ENCODE assay signal across 5 fruit fly cellular contexts in the genomic region with DNA sequence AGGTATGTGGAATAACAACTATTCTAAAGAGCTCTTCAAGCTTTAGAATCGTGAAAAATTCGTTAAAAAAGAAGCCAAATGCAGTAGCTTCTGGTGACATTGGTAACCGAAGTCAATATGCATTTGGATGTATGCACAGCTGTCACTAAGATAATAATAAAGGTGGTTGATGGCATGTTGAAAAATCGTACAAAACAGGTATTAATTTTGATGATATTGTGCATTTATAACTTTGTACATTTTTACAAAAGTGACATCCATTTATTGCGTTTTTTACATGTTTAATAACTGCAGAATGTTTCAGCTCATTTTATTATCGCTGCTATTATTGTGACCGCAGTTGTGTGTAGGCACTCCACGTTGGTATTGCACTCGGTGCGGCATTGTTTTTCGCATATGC.
TF ChIP-seq lines count a peak whose summit lies in the region.

No protein-coding gene starts in this region.

- no peak for TF ChIP-seq CTCF in whole organism, embryonic (GFP tag; optimal IDR thresholded peaks at IDR 0.05; lab: Kevin White, UChicago)

TF ChIP-seq in whole organism, adult, 20 proteins besides CTCF, POLR2A, EP300 and RAD21:
- peak; percentile 36 for TF ChIP-seq bab1 (GFP tag; optimal IDR thresholded peaks at IDR 0.05; lab: Kevin White, UChicago)
- no peak for TF ChIP-seq Mnt (GFP tag; optimal IDR thresholded peaks at IDR 0.05; lab: Kevin White, UChicago)
- peak; percentile 17 for TF ChIP-seq tj (GFP tag; optimal IDR thresholded peaks at IDR 0.05; lab: Kevin White, UChicago)
- TF ChIP-seq CG12768 (GFP tag; optimal IDR thresholded peaks at IDR 0.05; lab: Kevin White, UChicago) = no peak
- no peak for TF ChIP-seq Hr96 (GFP tag; optimal IDR thresholded peaks at IDR 0.05; lab: Kevin White, UChicago)

TF ChIP-seq in whole organism, embryonic, 481 proteins besides CTCF, POLR2A, EP300 and RAD21 (continues in another document):
- TF ChIP-seq sens (GFP tag; lab: Kevin White, UChicago) = peak; percentile 87
- TF ChIP-seq Lpt (GFP tag; optimal IDR thresholded peaks at IDR 0.05; lab: Kevin White, UChicago) = no peak
- TF ChIP-seq gsb-n (tag; optimal IDR thresholded peaks at IDR 0.05; lab: Kevin White, UChicago) = peak; percentile 8
- peak in 1 of 2 experiments; percentile 43 for TF ChIP-seq bsh (GFP tag; optimal IDR thresholded peaks at IDR 0.05; lab: Kevin White, UChicago)
- TF ChIP-seq gem (tag; optimal IDR thresholded peaks at IDR 0.05; lab: Kevin White, UChicago) = peak; percentile 4
- no peak for TF ChIP-seq CG17328 (GFP tag; IDR thresholded peaks at IDR 0.05; lab: Robert Waterston, UW)
- no peak for TF ChIP-seq YL-1 (GFP tag; optimal IDR thresholded peaks at IDR 0.05; lab: Kevin White, UChicago)
- TF ChIP-seq CG17612 (GFP tag; IDR thresholded peaks at IDR 0.05; lab: Robert Waterston, UW) = no peak
- TF ChIP-seq CG12071 (GFP tag; optimal IDR thresholded peaks at IDR 0.05; lab: Kevin White, UChicago) = peak; percentile 29
- TF ChIP-seq HLH3B (GFP tag; IDR thresholded peaks at IDR 0.05; lab: Robert Waterston, UW) = peak; percentile 15; the same call in 1 of the 2 replicates
- TF ChIP-seq schlank (tag; optimal IDR thresholded peaks at IDR 0.05; lab: Kevin White, UChicago) = no peak
- TF ChIP-seq CG30020 (tag; optimal IDR thresholded peaks at IDR 0.05; lab: Kevin White, UChicago) = no peak
- TF ChIP-seq ash1 (GFP tag; optimal IDR thresholded peaks at IDR 0.05; lab: Kevin White, UChicago) = no peak
- no peak for TF ChIP-seq CG3163 (GFP tag; optimal IDR thresholded peaks at IDR 0.05; lab: Kevin White, UChicago)
- peak; percentile 36 for TF ChIP-seq HHEX (GFP tag; optimal IDR thresholded peaks at IDR 0.05; lab: Kevin White, UChicago)
- peak; percentile 34 for TF ChIP-seq Asciz (GFP tag; optimal IDR thresholded peaks at IDR 0.05; lab: Kevin White, UChicago)
- TF ChIP-seq CG10654 (GFP tag; optimal IDR thresholded peaks at IDR 0.05; lab: Kevin White, UChicago) = peak; percentile 0
- peak; percentile 25 for TF ChIP-seq CG10431 (GFP tag; optimal IDR thresholded peaks at IDR 0.05; lab: Kevin White, UChicago)
- peak; percentile 45 for TF ChIP-seq Xrp1 (GFP tag; IDR thresholded peaks at IDR 0.05; lab: Robert Waterston, UW)
- TF ChIP-seq CG4360 (GFP tag; IDR thresholded peaks at IDR 0.05; lab: Robert Waterston, UW) = 0 out of 2 replicates have a peak, but pooled peaks have one; percentile 30

TF ChIP-seq in whole organism, prepupa, 60 proteins besides CTCF, POLR2A, EP300 and RAD21 (continues in another document):
- TF ChIP-seq vri (GFP tag; optimal IDR thresholded peaks at IDR 0.05; lab: Kevin White, UChicago) = no peak
- TF ChIP-seq fkh (GFP tag; optimal IDR thresholded peaks at IDR 0.05; lab: Kevin White, UChicago) = no peak
- peak; percentile 59 for TF ChIP-seq Hr4 (GFP tag; optimal IDR thresholded peaks at IDR 0.05; lab: Kevin White, UChicago)
- peak; percentile 50 for TF ChIP-seq OdsH (GFP tag; optimal IDR thresholded peaks at IDR 0.05; lab: Kevin White, UChicago)
- TF ChIP-seq fd85E (GFP tag; optimal IDR thresholded peaks at IDR 0.05; lab: Kevin White, UChicago) = no peak
- no peak for TF ChIP-seq CG9139 (GFP tag; optimal IDR thresholded peaks at IDR 0.05; lab: Kevin White, UChicago)
- peak; percentile 55 for TF ChIP-seq net (GFP tag; optimal IDR thresholded peaks at IDR 0.05; lab: Kevin White, UChicago)
- no peak for TF ChIP-seq Smox (GFP tag; optimal IDR thresholded peaks at IDR 0.05; lab: Kevin White, UChicago)
- TF ChIP-seq CG15336 (GFP tag; IDR thresholded peaks at IDR 0.05; lab: Robert Waterston, UW) = peak; percentile 64
- TF ChIP-seq CG7368 (GFP tag; optimal IDR thresholded peaks at IDR 0.05; lab: Kevin White, UChicago) = peak; percentile 23
- TF ChIP-seq pdm3 (GFP tag; optimal IDR thresholded peaks at IDR 0.05; lab: Kevin White, UChicago) = peak; percentile 52
- no peak for TF ChIP-seq Ets21C (GFP tag; optimal IDR thresholded peaks at IDR 0.05; lab: Kevin White, UChicago)
- peak; percentile 31 for TF ChIP-seq Eip75B (GFP tag; optimal IDR thresholded peaks at IDR 0.05; lab: Kevin White, UChicago)
- peak; percentile 23 for TF ChIP-seq Sox15 (GFP tag; optimal IDR thresholded peaks at IDR 0.05; lab: Kevin White, UChicago)
- no peak for TF ChIP-seq CG16779 (tag; optimal IDR thresholded peaks at IDR 0.05; lab: Kevin White, UChicago)
- TF ChIP-seq Gug (GFP tag; IDR thresholded peaks at IDR 0.05; lab: Robert Waterston, UW) = no peak
- TF ChIP-seq dsx (GFP tag; optimal IDR thresholded peaks at IDR 0.05; lab: Kevin White, UChicago; ENCODE audit: poor library complexity, severe bottlenecking) = no peak
- no peak for TF ChIP-seq Sox102F (GFP tag; optimal IDR thresholded peaks at IDR 0.05; lab: Kevin White, UChicago)
- no peak for TF ChIP-seq CG34406 (GFP tag; optimal IDR thresholded peaks at IDR 0.05; lab: Kevin White, UChicago)
- no peak for TF ChIP-seq Hr38 (GFP tag; optimal IDR thresholded peaks at IDR 0.05; lab: Kevin White, UChicago)
- no peak for TF ChIP-seq Hr39 (GFP tag; optimal IDR thresholded peaks at IDR 0.05; lab: Kevin White, UChicago)

TF ChIP-seq in whole organism, pupa, 21 proteins besides CTCF, POLR2A, EP300 and RAD21:
- no peak for TF ChIP-seq CG13204 (GFP tag; optimal IDR thresholded peaks at IDR 0.05; lab: Kevin White, UChicago)
- peak; percentile 1 for TF ChIP-seq CG8301 (tag; optimal IDR thresholded peaks at IDR 0.05; lab: Kevin White, UChicago)
- no peak for TF ChIP-seq EcR (GFP tag; optimal IDR thresholded peaks at IDR 0.05; lab: Kevin White, UChicago)
- TF ChIP-seq CG10348 (GFP tag; IDR thresholded peaks at IDR 0.05; lab: Robert Waterston, UW) = no peak
- TF ChIP-seq CG12605 (GFP tag; IDR thresholded peaks at IDR 0.05; lab: Robert Waterston, UW) = no peak
- peak; percentile 16; the same call in 1 of the 2 replicates for TF ChIP-seq Ets98B (GFP tag; IDR thresholded peaks at IDR 0.05; lab: Robert Waterston, UW)
- TF ChIP-seq CG34367 (tag; optimal IDR thresholded peaks at IDR 0.05; lab: Kevin White, UChicago) = no peak
- peak; percentile 31 for TF ChIP-seq CG15710 (tag; optimal IDR thresholded peaks at IDR 0.05; lab: Kevin White, UChicago)
- no peak for TF ChIP-seq Snoo (tag; optimal IDR thresholded peaks at IDR 0.05; lab: Kevin White, UChicago)
- 0 out of 2 replicates have a peak, but pooled peaks have one; percentile 37 for TF ChIP-seq CG32121 (GFP tag; IDR thresholded peaks at IDR 0.05; lab: Robert Waterston, UW)
- no peak for TF ChIP-seq CG14655 (GFP tag; optimal IDR thresholded peaks at IDR 0.05; lab: Kevin White, UChicago)
- peak; percentile 21 for TF ChIP-seq CG17806 (tag; optimal IDR thresholded peaks at IDR 0.05; lab: Kevin White, UChicago)
- TF ChIP-seq D1 (tag; optimal IDR thresholded peaks at IDR 0.05; lab: Kevin White, UChicago) = no peak
- TF ChIP-seq CG9948 (tag; optimal IDR thresholded peaks at IDR 0.05; lab: Kevin White, UChicago) = peak; percentile 37
- TF ChIP-seq fd96Ca (GFP tag; IDR thresholded peaks at IDR 0.05; lab: Robert Waterston, UW) = no peak
- TF ChIP-seq gl (tag; optimal IDR thresholded peaks at IDR 0.05; lab: Kevin White, UChicago) = no peak
- TF ChIP-seq Pif1B (GFP tag; optimal IDR thresholded peaks at IDR 0.05; lab: Kevin White, UChicago) = no peak
- TF ChIP-seq Pif1A (GFP tag; optimal IDR thresholded peaks at IDR 0.05; lab: Kevin White, UChicago) = peak; percentile 24
- no peak for TF ChIP-seq rn (GFP tag; IDR thresholded peaks at IDR 0.05; lab: Robert Waterston, UW)
- no peak for TF ChIP-seq CG8159 (tag; optimal IDR thresholded peaks at IDR 0.05; lab: Kevin White, UChicago)
- TF ChIP-seq CG4496 (GFP tag; IDR thresholded peaks at IDR 0.05; lab: Robert Waterston, UW) = peak; percentile 72; the same call in 2 of the 3 replicates

TF ChIP-seq in whole organism, wandering third instar larva, 38 proteins besides CTCF, POLR2A, EP300 and RAD21:
- TF ChIP-seq rgr (GFP tag; optimal IDR thresholded peaks at IDR 0.05; lab: Kevin White, UChicago) (no peak), Rel (GFP tag; optimal IDR thresholded peaks at IDR 0.05; lab: Kevin White, UChicago) (no peak), Rel (tag; optimal IDR thresholded peaks at IDR 0.05; lab: Kevin White, UChicago) (no peak), fru (GFP tag; optimal IDR thresholded peaks at IDR 0.05; lab: Kevin White, UChicago) (no peak), jim (GFP tag; optimal IDR thresholded peaks at IDR 0.05; lab: Kevin White, UChicago) (no peak), usp (GFP tag; optimal IDR thresholded peaks at IDR 0.05; lab: Kevin White, UChicago) (no peak), foxo (GFP tag; optimal IDR thresholded peaks at IDR 0.05; lab: Kevin White, UChicago) (peak in 1 of 2 experiments; percentile 32), dl (GFP tag; optimal IDR thresholded peaks at IDR 0.05; lab: Kevin White, UChicago; ENCODE audit: insufficient read depth in 1 of 2, partially characterized antibody in 2 of 2) (no peak), sv (GFP tag; optimal IDR thresholded peaks at IDR 0.05; lab: Kevin White, UChicago) (no peak), Myc (optimal IDR thresholded peaks at IDR 0.05; lab: Kevin White, UChicago) (no peak), lola (GFP tag; optimal IDR thresholded peaks at IDR 0.05; lab: Kevin White, UChicago) (no peak), OdsH (GFP tag; optimal IDR thresholded peaks at IDR 0.05; lab: Kevin White, UChicago) (peak; percentile 1), Dfd (GFP tag; optimal IDR thresholded peaks at IDR 0.05; lab: Kevin White, UChicago) (no peak), dsf (GFP tag; optimal IDR thresholded peaks at IDR 0.05; lab: Kevin White, UChicago; ENCODE audit: borderline replicate concordance) (no peak), N (GFP tag; optimal IDR thresholded peaks at IDR 0.05; lab: Kevin White, UChicago) (no peak), Dif (GFP tag; optimal IDR thresholded peaks at IDR 0.05; lab: Kevin White, UChicago; ENCODE audit: partially characterized antibody) (no peak), Hr83 (GFP tag; optimal IDR thresholded peaks at IDR 0.05; lab: Kevin White, UChicago; ENCODE audit: poor library complexity, severe bottlenecking) (peak; percentile 88), Vsx2 (GFP tag; optimal IDR thresholded peaks at IDR 0.05; lab: Kevin White, UChicago; ENCODE audit: partially characterized antibody) (no peak), br (GFP tag; optimal IDR thresholded peaks at IDR 0.05; lab: Kevin White, UChicago) (no peak), Sp1 (GFP tag; optimal IDR thresholded peaks at IDR 0.05; lab: Kevin White, UChicago) (no peak), tai (GFP tag; optimal IDR thresholded peaks at IDR 0.05; lab: Kevin White, UChicago) (no peak)
